Fruit fly (Drosophila melanogaster) whole organism, embryonic: ENCODE data around the gene dia.

Experiments
- CG12104 ChIP-seq: fragments of 200-800 bp; sonication (Bioruptor generic); optimal IDR thresholded peaks from 3 replicates; lab custom pipeline; 2016; ENCODE audit warnings: missing biosample characterization, missing genetic modification characterization
- CG12391 ChIP-seq: fragments of 200-800 bp; sonication (Bioruptor generic); optimal IDR thresholded peaks from 3 replicates; lab custom pipeline; 2018; ENCODE audit warnings: missing biosample characterization, mild to moderate bottlenecking, missing genetic modification characterization, moderate library complexity
- CG13775 ChIP-seq: fragments of 200-800 bp; sonication (Bioruptor generic); optimal IDR thresholded peaks from 3 replicates; lab custom pipeline; 2017; ENCODE audit warnings: missing biosample characterization, mild to moderate bottlenecking, missing genetic modification characterization
- CG13894 ChIP-seq: fragments of 200-800 bp; sonication (Bioruptor generic); optimal IDR thresholded peaks from 3 replicates; lab custom pipeline; 2018; ENCODE audit warnings: missing biosample characterization, mild to moderate bottlenecking, missing genetic modification characterization, moderate library complexity
- CG14667 ChIP-seq: fragments of 200-800 bp; sonication (Bioruptor generic); IDR thresholded peaks from 2 replicates; pipeline ENCODE4 v1.3.6; 2022; ENCODE audit warnings: missing biosample characterization, missing genetic modification characterization
- CG14965 ChIP-seq: fragments of 200-800 bp; sonication (Bioruptor generic); optimal IDR thresholded peaks from 2 replicates; lab custom pipeline; 2016; ENCODE audit warnings: missing biosample characterization, missing genetic modification characterization, borderline replicate concordance
- CG15514 ChIP-seq: fragments of 200-800 bp; sonication (Bioruptor generic); optimal IDR thresholded peaks from 3 replicates; lab custom pipeline; 2017; ENCODE audit warnings: missing biosample characterization, missing genetic modification characterization, mild to moderate bottlenecking, moderate library complexity, missing genetic modification reagents
- CG17802 ChIP-seq: fragments of 200-800 bp; sonication (Bioruptor generic); optimal IDR thresholded peaks from 2 replicates; lab custom pipeline; 2018; ENCODE audit warnings: missing biosample characterization, mild to moderate bottlenecking, missing genetic modification characterization, moderate library complexity
- CG18262 ChIP-seq: fragments of 200-800 bp; optimal IDR thresholded peaks from 3 replicates; lab custom pipeline; 2019; ENCODE audit warnings: missing biosample characterization, mild to moderate bottlenecking, missing genetic modification characterization, moderate library complexity
- CG18619 ChIP-seq: fragments of 200-800 bp; sonication (Bioruptor generic); optimal IDR thresholded peaks from 3 replicates; lab custom pipeline; 2017; ENCODE audit warnings: missing biosample characterization, mild to moderate bottlenecking, missing genetic modification characterization
- CG2129 ChIP-seq: fragments of 200-800 bp; sonication (Bioruptor generic); IDR thresholded peaks from 2 replicates; pipeline ENCODE4 v1.3.6; 2022; ENCODE audit warnings: missing biosample characterization, missing genetic modification characterization; ENCODE audit not compliant: partially characterized antibody
- CG2678 ChIP-seq: fragments of 200-800 bp; sonication (Bioruptor generic); optimal IDR thresholded peaks from 3 replicates; lab custom pipeline; 2019; ENCODE audit warnings: missing biosample characterization, mild to moderate bottlenecking, missing genetic modification characterization, moderate library complexity
- CG34422 ChIP-seq: fragments of 200-800 bp; sonication (Bioruptor generic); IDR thresholded peaks from 3 replicates; pipeline ENCODE4 v1.3.6; 2022; ENCODE audit warnings: missing biosample characterization, missing genetic modification characterization
- CG3847 ChIP-seq: fragments of 200-800 bp; sonication (Bioruptor generic); IDR thresholded peaks from 2 replicates; pipeline ENCODE4 v1.3.6; 2022; ENCODE audit warnings: missing biosample characterization, missing genetic modification characterization
- CG4360 ChIP-seq: fragments of 200-800 bp; sonication (Bioruptor generic); IDR thresholded peaks from 2 replicates; pipeline ENCODE4 v1.3.6; 2022; ENCODE audit warnings: missing biosample characterization, missing genetic modification characterization
- CG4617 ChIP-seq: fragments of 200-800 bp; sonication (Bioruptor generic); optimal IDR thresholded peaks from 3 replicates; lab custom pipeline; 2016; ENCODE audit warnings: missing biosample characterization, missing genetic modification characterization, borderline replicate concordance
- CG4730 ChIP-seq: fragments of 200-800 bp; sonication (Bioruptor generic); IDR thresholded peaks from 2 replicates; pipeline ENCODE4 v1.3.6; 2022; ENCODE audit warnings: missing biosample characterization, missing genetic modification characterization
- CG4820 ChIP-seq: fragments of 200-800 bp; sonication (Bioruptor generic); optimal IDR thresholded peaks from 3 replicates; lab custom pipeline; 2016; ENCODE audit warnings: missing biosample characterization, missing genetic modification characterization
- CG7357 ChIP-seq: fragments of 200-800 bp; sonication (Bioruptor generic); IDR thresholded peaks from 3 replicates; pipeline ENCODE4 v1.3.6; 2022; ENCODE audit warnings: missing biosample characterization, missing genetic modification characterization
- CG7556 ChIP-seq: fragments of 200-800 bp; sonication (Bioruptor generic); optimal IDR thresholded peaks from 2 replicates; lab custom pipeline; 2017; ENCODE audit warnings: missing biosample characterization, mild to moderate bottlenecking, missing genetic modification characterization
- CG8281 ChIP-seq: fragments of 200-800 bp; sonication (Bioruptor generic); optimal IDR thresholded peaks from 2 replicates; lab custom pipeline; 2018; ENCODE audit warnings: missing biosample characterization, mild to moderate bottlenecking, missing genetic modification characterization, moderate library complexity
- CG8944 ChIP-seq: fragments of 200-800 bp; sonication (Bioruptor generic); optimal IDR thresholded peaks from 3 replicates; lab custom pipeline; 2016; ENCODE audit warnings: missing biosample characterization, missing genetic modification characterization
- Dad ChIP-seq: fragments of 200-800 bp; sonication (Bioruptor generic); optimal IDR thresholded peaks from 3 replicates; lab custom pipeline; 2016; ENCODE audit warnings: missing biosample characterization, missing genetic modification characterization
- Fer1 ChIP-seq: fragments of 200-800 bp; sonication (Bioruptor generic); optimal IDR thresholded peaks from 2 replicates; lab custom pipeline; 2017; ENCODE audit warnings: missing biosample characterization, mild to moderate bottlenecking, missing genetic modification characterization
- Fer2 ChIP-seq: fragments of 200-800 bp; sonication (Bioruptor generic); optimal IDR thresholded peaks from 2 replicates; lab custom pipeline; 2018; ENCODE audit warnings: missing biosample characterization, mild to moderate bottlenecking, missing genetic modification characterization, moderate library complexity
- HmgZ ChIP-seq: fragments of 200-800 bp; sonication (Bioruptor generic); optimal IDR thresholded peaks from 2 replicates; lab custom pipeline; 2018; ENCODE audit warnings: missing biosample characterization, mild to moderate bottlenecking, missing genetic modification characterization
- MTF-1 ChIP-seq: fragments of 200-800 bp; sonication (Bioruptor generic); optimal IDR thresholded peaks from 2 replicates; lab custom pipeline; 2018; ENCODE audit warnings: missing biosample characterization, mild to moderate bottlenecking, missing genetic modification characterization, borderline replicate concordance
- Myb ChIP-seq: fragments of 200-800 bp; sonication (Bioruptor generic); optimal IDR thresholded peaks from 2 replicates; lab custom pipeline; 2016; ENCODE audit warnings: missing biosample characterization, missing genetic modification characterization
- Stat92E ChIP-seq, 3 experiments: fragments of >200 bp in 2 of 3; fragments of 200-800 bp in 1 of 3; sonication (Bioruptor generic) in 1 of 3; optimal IDR thresholded peaks; 2 replicates each; lab custom pipeline; 2017 to 2019; ENCODE audit warnings: missing biosample characterization in 3 of 3, missing genetic modification characterization in 3 of 3, mild to moderate bottlenecking in 1 of 3, moderate library complexity in 1 of 3
- Trl ChIP-seq, 3 experiments: fragments of >200 bp in 2 of 3; fragments of 200-800 bp in 1 of 3; sonication (Bioruptor generic) in 1 of 3; optimal IDR thresholded peaks; 2 replicates in 1 of 3; 3 replicates in 2 of 3; lab custom pipeline; 2016 to 2017; ENCODE audit warnings: missing biosample characterization in 1 of 3, missing genetic modification characterization in 1 of 3
- az2 ChIP-seq: fragments of 200-800 bp; sonication (Bioruptor generic); optimal IDR thresholded peaks from 3 replicates; lab custom pipeline; 2016; ENCODE audit warnings: missing biosample characterization, missing genetic modification characterization
- bigmax ChIP-seq: fragments of 200-800 bp; sonication (Bioruptor generic); optimal IDR thresholded peaks from 2 replicates; lab custom pipeline; 2018; ENCODE audit warnings: missing biosample characterization, mild to moderate bottlenecking, missing genetic modification characterization
- cad ChIP-seq: fragments of >200 bp; optimal IDR thresholded peaks from 2 replicates; lab custom pipeline; 2017; ENCODE audit warnings: missing biosample characterization, missing genetic modification characterization
- chinmo ChIP-seq: fragments of 200-800 bp; sonication (Bioruptor generic); IDR thresholded peaks from 4 replicates; pipeline ENCODE4 v1.3.6; 2022; ENCODE audit warnings: missing biosample characterization, missing genetic modification characterization; ENCODE audit not compliant: partially characterized antibody
- dysf ChIP-seq: fragments of 200-800 bp; sonication (Bioruptor generic); IDR thresholded peaks from 3 replicates; pipeline ENCODE4 v1.3.6; 2022; ENCODE audit warnings: missing biosample characterization, missing genetic modification characterization
- gt ChIP-seq: fragments of 200-800 bp; sonication (Bioruptor generic); IDR thresholded peaks from 2 replicates; pipeline ENCODE4 v1.3.6; 2022; ENCODE audit warnings: missing biosample characterization, missing genetic modification characterization
- ham ChIP-seq: fragments of 200-800 bp; sonication (Bioruptor generic); IDR thresholded peaks from 2 replicates; pipeline ENCODE4 v1.3.6; 2022; ENCODE audit warnings: missing biosample characterization, missing genetic modification characterization
- hkb ChIP-seq, 2 experiments: fragments of 200-800 bp in 1 of 2; fragments of >200 bp in 1 of 2; sonication (Bioruptor generic) in 1 of 2; IDR thresholded peaks in 1 of 2; optimal IDR thresholded peaks in 1 of 2; 2 replicates each; pipeline versions ENCODE4 v1.3.6 to Lab custom; 2017 to 2022; ENCODE audit warnings: missing biosample characterization in 1 of 2, missing genetic modification characterization in 1 of 2
- ind ChIP-seq: fragments of 200-800 bp; sonication (Bioruptor generic); optimal IDR thresholded peaks from 3 replicates; lab custom pipeline; 2016; ENCODE audit warnings: missing biosample characterization, missing genetic modification characterization
- kni ChIP-seq: fragments of 200-800 bp; sonication (Bioruptor generic); optimal IDR thresholded peaks from 3 replicates; lab custom pipeline; 2017; ENCODE audit warnings: mild to moderate bottlenecking, missing biosample characterization, missing genetic modification reagents, missing genetic modification characterization
- lbe ChIP-seq: fragments of 200-800 bp; sonication (Bioruptor generic); optimal IDR thresholded peaks from 2 replicates; lab custom pipeline; 2016; ENCODE audit warnings: missing biosample characterization, mild to moderate bottlenecking, missing genetic modification characterization
- onecut ChIP-seq: fragments of 200-800 bp; sonication (Bioruptor generic); IDR thresholded peaks from 2 replicates; pipeline ENCODE4 v1.3.6; 2022; ENCODE audit warnings: missing biosample characterization, missing genetic modification characterization
- pb ChIP-seq: fragments of 200-800 bp; sonication (Bioruptor generic); optimal IDR thresholded peaks from 3 replicates; lab custom pipeline; 2016; ENCODE audit warnings: missing biosample characterization, missing genetic modification characterization
- pzg ChIP-seq: fragments of 200-800 bp; sonication (Bioruptor generic); optimal IDR thresholded peaks from 3 replicates; lab custom pipeline; 2018; ENCODE audit warnings: missing biosample characterization, mild to moderate bottlenecking, missing genetic modification characterization, moderate library complexity
- stc ChIP-seq: fragments of 200-800 bp; sonication (Bioruptor generic); IDR thresholded peaks from 2 replicates; pipeline ENCODE4 v1.3.6; 2022; ENCODE audit warnings: missing biosample characterization, missing genetic modification characterization
- trh ChIP-seq: fragments of 200-800 bp; sonication (Bioruptor generic); optimal IDR thresholded peaks from 2 replicates; lab custom pipeline; 2016; ENCODE audit warnings: missing biosample characterization, missing genetic modification characterization
- ttk ChIP-seq: fragments of 200-800 bp; sonication (Bioruptor generic); IDR thresholded peaks from 2 replicates; pipeline ENCODE4 v2.1.2; 2022; ENCODE audit warnings: missing biosample characterization, missing genetic modification characterization
- twi ChIP-seq: fragments of 200-800 bp; optimal IDR thresholded peaks from 2 replicates; lab custom pipeline; 2019; ENCODE audit warnings: missing biosample characterization, mild to moderate bottlenecking, missing genetic modification characterization, moderate library complexity
- unpg ChIP-seq: fragments of 200-800 bp; sonication (Bioruptor generic); optimal IDR thresholded peaks from 3 replicates; lab custom pipeline; 2018; ENCODE audit warnings: missing biosample characterization, mild to moderate bottlenecking, missing genetic modification characterization, moderate library complexity

dia gene

dm6 chr2L:20803733-20804164 is 45.8 kb downstream of the dia start (continued):
- TF ChIP-seq pb (GFP tag; lab: Kevin White, UChicago): no peak
- no peak for TF ChIP-seq CG18262
- no peak for TF ChIP-seq twi (tag; lab: Kevin White, UChicago)
- TF ChIP-seq Trl (optimal IDR thresholded peaks at IDR 0.05; lab: Kevin White, UChicago): peak; percentile 45 to 52
- TF ChIP-seq Trl (GFP tag; optimal IDR thresholded peaks at IDR 0.05; lab: Kevin White, UChicago): no peak
- TF ChIP-seq CG13894 (tag; lab: Kevin White, UChicago): peak; percentile 48
- TF ChIP-seq CG2129 (GFP tag; lab: Robert Waterston, UW): no peak
- TF ChIP-seq CG12104: no peak
- TF ChIP-seq Dad (GFP tag; lab: Kevin White, UChicago): no peak
- TF ChIP-seq ttk: peak; percentile 58; the same call in 1 of the 2 replicates
- TF ChIP-seq CG14667: no peak
- TF ChIP-seq CG3847 (GFP tag; lab: Robert Waterston, UW): no peak
- no peak for TF ChIP-seq CG34422 (GFP tag; lab: Robert Waterston, UW)
- no peak for TF ChIP-seq CG2678 (tag; lab: Kevin White, UChicago)
- no peak for TF ChIP-seq CG17802 (tag; lab: Kevin White, UChicago)
- TF ChIP-seq dysf (GFP tag; lab: Robert Waterston, UW): no peak
- TF ChIP-seq ind (GFP tag; lab: Kevin White, UChicago): no peak
- TF ChIP-seq pzg (GFP tag; lab: Kevin White, UChicago): no peak
- no peak for TF ChIP-seq CG12391 (tag; lab: Kevin White, UChicago)
- no peak for TF ChIP-seq HmgZ (tag; lab: Kevin White, UChicago)
- TF ChIP-seq hkb (optimal IDR thresholded peaks at IDR 0.05; lab: Kevin White, UChicago): no peak
- TF ChIP-seq hkb (GFP tag; IDR thresholded peaks at IDR 0.05; lab: Robert Waterston, UW): no peak
- no peak for TF ChIP-seq CG4617 (GFP tag; lab: Kevin White, UChicago)
- no peak for TF ChIP-seq CG8281 (tag; lab: Kevin White, UChicago)
- TF ChIP-seq onecut (GFP tag; lab: Robert Waterston, UW): no peak
- no peak for TF ChIP-seq CG7357 (GFP tag; lab: Robert Waterston, UW)
- TF ChIP-seq Fer2: no peak
- peak; percentile 78; the same call in 2 of the 4 replicates for TF ChIP-seq chinmo
- TF ChIP-seq ham (GFP tag; lab: Robert Waterston, UW): no peak
- TF ChIP-seq MTF-1: no peak
- no peak for TF ChIP-seq lbe
- TF ChIP-seq CG4730 (GFP tag; lab: Robert Waterston, UW): no peak
- TF ChIP-seq bigmax: no peak
- no peak for TF ChIP-seq CG13775 (GFP tag; lab: Kevin White, UChicago)
- TF ChIP-seq CG14965: no peak
- TF ChIP-seq unpg (GFP tag; lab: Kevin White, UChicago): no peak
- TF ChIP-seq, all 482 proteins: peak for 30

dm6 chr2L:20805624-20806339 is 47.8 kb downstream of the dia start:
- TF ChIP-seq stc (peak; percentile 94), az2 (GFP tag; lab: Kevin White, UChicago) (peak; percentile 95), Myb (peak; percentile 39), kni (GFP tag; lab: Kevin White, UChicago) (peak; percentile 5), CG15514 (peak; percentile 92), CG7556 (GFP tag; lab: Kevin White, UChicago) (peak; percentile 97), CG18619 (GFP tag; lab: Kevin White, UChicago) (peak; percentile 95), Fer1 (peak; percentile 98), ttk (peak; percentile 91), CG4820 (GFP tag; lab: Kevin White, UChicago) (peak; percentile 90), Stat92E (GFP tag; optimal IDR thresholded peaks at IDR 0.05; lab: Kevin White, UChicago) (peak in 1 of 3 experiments; percentile 87), CG8944 (GFP tag; lab: Kevin White, UChicago) (peak; percentile 69), pb (GFP tag; lab: Kevin White, UChicago) (no peak), gt (peak; percentile 75), trh (GFP tag; lab: Kevin White, UChicago) (peak; percentile 84), cad (GFP tag; lab: Kevin White, UChicago) (no peak), CG4360 (GFP tag; lab: Robert Waterston, UW) (peak; percentile 69; the same call in 1 of the 2 replicates)
